Worm (Caenorhabditis elegans) whole organism, L3 larva: Measurements from ENCODE around the gene acr-5.

ENCODE experiments used
- ceh-28 ChIP-seq: fragments of 150-350 bp; optimal IDR thresholded peaks from 2 replicates; lab custom pipeline; 2014; ENCODE audit warnings: missing biosample characterization, missing genetic modification reagents, missing genetic modification characterization
- nhr-23 ChIP-seq: fragments of 150-350 bp; optimal IDR thresholded peaks from 2 replicates; lab custom pipeline; 2014; ENCODE audit warnings: missing biosample characterization, missing genetic modification reagents, missing genetic modification characterization
- nhr-237 ChIP-seq: fragments of 150-350 bp; optimal IDR thresholded peaks from 2 replicates; lab custom pipeline; 2014; ENCODE audit warnings: missing biosample characterization, missing genetic modification characterization
- nhr-28 ChIP-seq: fragments of 150-350 bp; optimal IDR thresholded peaks from 2 replicates; lab custom pipeline; 2014; ENCODE audit warnings: missing biosample characterization, missing genetic modification characterization
- unc-62 ChIP-seq: fragments of 150-350 bp; sonication (generic microtip); optimal IDR thresholded peaks from 4 replicates; lab custom pipeline; 2014; ENCODE audit warnings: missing biosample characterization, missing genetic modification reagents, missing genetic modification characterization
- ztf-11 ChIP-seq: fragments of 150-350 bp; optimal IDR thresholded peaks from 2 replicates; lab custom pipeline; 2014; ENCODE audit warnings: missing biosample characterization, missing genetic modification characterization

ce11 chrIII:6514673-6515072, at the start of gene acr-5:
- TF ChIP-seq ceh-28 (tag; lab: Kevin White, UChicago) (no peak), nhr-28 (no peak), nhr-23 (tag; lab: Kevin White, UChicago) (no peak), nhr-237 (tag; lab: Kevin White, UChicago) (no peak), unc-62 (GFP tag; lab: Kevin White, UChicago) (no peak), ztf-11 (tag; lab: Kevin White, UChicago) (no peak)
